Worm (Caenorhabditis elegans): Measurements from ENCODE around the gene Y110A2AL.2.

The Y110A2AL.2 gene

DNA sequence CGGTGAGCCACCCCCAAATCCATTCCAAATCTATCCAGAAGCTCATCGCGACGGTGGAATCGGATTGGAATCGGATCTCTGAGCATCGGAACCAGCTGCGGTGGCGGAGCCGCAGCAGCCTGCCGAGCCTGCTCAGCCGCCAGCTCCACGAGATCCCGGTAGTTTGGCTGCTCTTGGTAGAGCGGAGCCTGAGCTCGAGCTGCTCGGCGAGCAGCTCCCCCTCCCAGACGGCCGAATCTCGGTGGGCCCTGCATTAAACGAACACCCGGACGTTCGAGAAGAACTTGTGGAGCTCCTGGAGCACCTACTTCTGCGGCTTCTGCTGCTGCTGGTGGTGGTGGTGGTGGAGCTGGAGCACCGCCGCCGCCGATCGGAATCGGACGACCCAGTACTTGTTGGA lies 35.9 kb downstream of the Y110A2AL.2 start:
- TF ChIP-seq ceh-48 (tag; optimal IDR thresholded peaks at IDR 0.05): no peak
- no peak for TF ChIP-seq odd-2 (tag; optimal IDR thresholded peaks at IDR 0.05)
- no peak for TF ChIP-seq mec-3 (tag; optimal IDR thresholded peaks at IDR 0.05; ENCODE audit: borderline replicate concordance)
- TF ChIP-seq dve-1 (tag; optimal IDR thresholded peaks at IDR 0.05): no peak
- no peak for TF ChIP-seq ahr-1 (tag; optimal IDR thresholded peaks at IDR 0.05)
- no peak for TF ChIP-seq ceh-22 (tag; optimal IDR thresholded peaks at IDR 0.05)
- TF ChIP-seq lin-11 (tag; optimal IDR thresholded peaks at IDR 0.05): no peak
- no peak for TF ChIP-seq ets-4 (tag; optimal IDR thresholded peaks at IDR 0.05)
- TF ChIP-seq syd-9 (tag; optimal IDR thresholded peaks at IDR 0.05): no peak
- no peak for TF ChIP-seq unc-42 (tag; optimal IDR thresholded peaks at IDR 0.05)
- TF ChIP-seq hlh-6 (tag; optimal IDR thresholded peaks at IDR 0.05): no peak
- no peak for TF ChIP-seq hlh-8 (tag; optimal IDR thresholded peaks at IDR 0.05)
- TF ChIP-seq pros-1 (tag; optimal IDR thresholded peaks at IDR 0.05): no peak
- no peak for TF ChIP-seq pag-3 (tag; optimal IDR thresholded peaks at IDR 0.05; ENCODE audit: borderline replicate concordance)
- TF ChIP-seq ceh-19 (GFP tag; optimal IDR thresholded peaks at IDR 0.05): no peak
- no peak for TF ChIP-seq Y22D7AL.16 (tag; optimal IDR thresholded peaks at IDR 0.05)
- TF ChIP-seq unc-55 (GFP tag; optimal IDR thresholded peaks at IDR 0.05): no peak

DNA sequence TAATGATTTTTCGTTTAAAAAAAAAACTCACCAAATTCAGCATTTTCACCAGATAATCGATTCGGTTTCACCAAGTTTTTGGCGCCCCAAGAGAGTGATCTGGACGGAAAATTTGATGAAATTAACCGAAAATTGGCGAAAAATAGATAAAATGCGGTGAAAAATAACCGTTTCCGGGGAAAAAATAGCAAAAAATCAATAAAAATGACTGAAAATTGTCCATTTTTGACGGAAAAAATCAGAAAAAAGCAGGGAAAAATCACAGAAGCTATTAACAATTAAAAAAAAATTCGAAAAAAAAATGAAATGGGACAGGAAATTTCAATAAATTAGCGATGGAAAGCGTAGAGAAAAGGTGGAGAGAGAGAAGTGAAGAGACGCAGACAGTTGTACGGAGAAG lies 45.7 kb downstream of the Y110A2AL.2 start, which contains the start of gene ubc-15:
Gene ubc-15, minus strand, starts transcription at position 101 of the 400 bp plus-strand sequence.
- TF ChIP-seq ahr-1 (tag; optimal IDR thresholded peaks at IDR 0.05) (no peak), eyg-1 (tag; optimal IDR thresholded peaks at IDR 0.05) (no peak), fkh-10 (GFP tag; optimal IDR thresholded peaks at IDR 0.05) (no peak), ceh-6 (GFP tag; optimal IDR thresholded peaks at IDR 0.05) (no peak), sdc-2 (tag; optimal IDR thresholded peaks at IDR 0.05) (no peak), pax-1 (tag; optimal IDR thresholded peaks at IDR 0.05) (no peak), tbx-2 (tag; optimal IDR thresholded peaks at IDR 0.05) (no peak)

DNA sequence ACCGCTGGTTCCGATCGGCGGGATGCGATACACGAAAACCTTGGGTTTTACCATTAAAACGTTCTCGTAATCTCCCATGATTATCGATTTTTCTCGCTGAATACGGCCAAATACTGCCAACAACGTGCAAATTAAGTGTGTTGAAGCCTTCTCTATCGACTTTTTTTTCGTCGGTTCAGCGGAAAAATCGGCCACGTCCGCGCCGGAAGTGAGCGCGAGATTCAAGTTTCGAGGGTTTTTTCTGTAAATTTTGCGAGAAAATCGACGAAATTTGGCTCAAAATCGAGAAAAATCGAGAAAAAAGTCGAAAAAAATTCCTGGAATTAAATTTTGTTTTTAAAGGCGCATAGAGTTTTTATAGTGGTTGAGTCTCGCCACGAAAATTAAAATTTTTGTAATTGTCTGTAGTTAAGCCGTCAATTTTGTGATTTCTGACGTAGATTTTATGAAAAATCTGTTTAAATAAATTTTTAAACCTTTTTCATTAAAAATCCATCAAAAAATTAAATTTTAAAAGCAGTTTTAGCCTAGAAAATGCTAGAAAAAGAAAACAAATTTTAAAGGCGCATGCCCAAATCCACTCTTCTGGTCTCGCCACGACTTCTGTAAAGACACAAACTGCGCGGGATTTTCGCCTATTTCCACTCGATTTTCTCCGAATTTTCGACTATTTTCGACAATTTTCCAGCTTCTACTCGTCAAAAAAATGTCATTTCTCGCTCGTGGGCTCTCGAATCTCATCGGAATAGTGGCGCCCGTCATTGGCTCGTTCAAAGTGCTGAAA lies 51.5 kb downstream of the Y110A2AL.2 start, which contains the start of the genes ncap-1 and Y110A2AR.1:
Gene ncap-1, minus strand, starts transcription at position 241 of the 784 bp plus-strand sequence.
Gene Y110A2AR.1, plus strand, starts transcription at position 637 of the 784 bp plus-strand sequence.
- TF ChIP-seq madf-2 (tag; optimal IDR thresholded peaks at IDR 0.05) (no peak), mec-3 (tag; optimal IDR thresholded peaks at IDR 0.05; ENCODE audit: borderline replicate concordance) (no peak), eyg-1 (tag; optimal IDR thresholded peaks at IDR 0.05) (no peak), C08G9.2 (tag; optimal IDR thresholded peaks at IDR 0.05) (peak; percentile 11), ceh-48 (tag; optimal IDR thresholded peaks at IDR 0.05) (peak; percentile 38)

DNA sequence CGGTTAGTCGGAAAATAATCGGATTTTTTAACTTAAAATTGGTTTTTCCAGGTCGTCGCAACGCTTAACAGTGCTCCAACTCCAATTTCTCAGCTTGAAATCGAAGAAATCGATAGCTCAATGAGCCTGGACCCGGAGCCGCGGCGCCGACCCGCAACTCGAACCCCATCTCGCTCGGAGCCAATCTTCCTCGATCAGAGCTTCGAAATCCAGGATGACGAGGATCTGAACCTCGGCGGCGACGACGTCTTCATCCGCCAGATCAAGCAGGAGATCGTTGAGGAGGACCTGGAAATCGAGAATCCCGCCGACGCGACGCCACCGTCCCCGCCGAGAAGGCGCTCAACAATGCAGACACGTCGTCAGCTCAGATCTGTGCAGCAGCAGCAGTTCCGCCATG lies 52.4 kb downstream of the Y110A2AL.2 start:
- TF ChIP-seq pha-4 (tag; optimal IDR thresholded peaks at IDR 0.05) (no peak), unc-3 (GFP tag; conservative IDR thresholded peaks at IDR 0.05) (no peak), unc-3 (tag; optimal IDR thresholded peaks at IDR 0.05) (no peak), ceh-14 (tag; optimal IDR thresholded peaks at IDR 0.05) (no peak), odd-2 (tag; optimal IDR thresholded peaks at IDR 0.05) (no peak), nhr-232 (tag; optimal IDR thresholded peaks at IDR 0.05) (no peak), fax-1 (tag; optimal IDR thresholded peaks at IDR 0.05) (no peak), npax-4 (tag; optimal IDR thresholded peaks at IDR 0.05) (no peak), fkh-6 (tag; optimal IDR thresholded peaks at IDR 0.05) (no peak), elt-2 (tag; optimal IDR thresholded peaks at IDR 0.05) (no peak), ahr-1 (tag; optimal IDR thresholded peaks at IDR 0.05) (no peak), eyg-1 (tag; optimal IDR thresholded peaks at IDR 0.05) (no peak), ref-2 (tag; optimal IDR thresholded peaks at IDR 0.05) (no peak), ttx-3 (tag; optimal IDR thresholded peaks at IDR 0.05) (no peak), ceh-31 (tag; optimal IDR thresholded peaks at IDR 0.05) (no peak), gmeb-2 (tag; optimal IDR thresholded peaks at IDR 0.05) (no peak), rnt-1 (tag; optimal IDR thresholded peaks at IDR 0.05) (no peak), ceh-9 (tag; optimal IDR thresholded peaks at IDR 0.05) (no peak), T23F11.4 (GFP tag; optimal IDR thresholded peaks at IDR 0.05) (no peak), ceh-22 (tag; optimal IDR thresholded peaks at IDR 0.05) (no peak)

All from whole organism, late embryonic.